Worm (Caenorhabditis elegans) whole organism, mixed stage, embryonic: Measurements from ENCODE around the gene citk-2.

ENCODE experiments used
- ceh-83 ChIP-seq: fragments of 200-800 bp; sonication (Bioruptor generic); optimal IDR thresholded peaks from 2 replicates; lab custom pipeline; 2018; ENCODE audit warnings: mild to moderate bottlenecking, missing genetic modification characterization, missing compliant biosample characterization
- mls-2 ChIP-seq: sonication (generic microtip); optimal IDR thresholded peaks from 2 replicates; lab custom pipeline; 2016; ENCODE audit warnings: mild to moderate bottlenecking, missing genetic modification characterization, moderate library complexity, missing compliant biosample characterization
- nhr-2 ChIP-seq: fragments of 150-350 bp; optimal IDR thresholded peaks from 2 replicates; lab custom pipeline; 2014; ENCODE audit warnings: missing biosample characterization, missing genetic modification characterization
- nhr-237 ChIP-seq: fragments of 150-350 bp; optimal IDR thresholded peaks from 2 replicates; lab custom pipeline; 2014; ENCODE audit warnings: missing biosample characterization, missing genetic modification characterization
- sptf-1 ChIP-seq: sonication (generic microtip); optimal IDR thresholded peaks from 2 replicates; lab custom pipeline; 2017; ENCODE audit warnings: mild to moderate bottlenecking, missing genetic modification characterization, moderate library complexity, missing compliant biosample characterization
- unc-39 ChIP-seq: fragments of 150-350 bp; optimal IDR thresholded peaks from 2 replicates; lab custom pipeline; 2014; ENCODE audit warnings: missing biosample characterization, missing genetic modification characterization
- unc-62 ChIP-seq: fragments of 150-350 bp; optimal IDR thresholded peaks from 2 replicates; lab custom pipeline; 2014; ENCODE audit warnings: missing biosample characterization, missing genetic modification reagents, missing genetic modification characterization
- zip-8 ChIP-seq: fragments of 150-350 bp; optimal IDR thresholded peaks from 2 replicates; lab custom pipeline; 2014; ENCODE audit warnings: missing biosample characterization, missing genetic modification characterization

DNA sequence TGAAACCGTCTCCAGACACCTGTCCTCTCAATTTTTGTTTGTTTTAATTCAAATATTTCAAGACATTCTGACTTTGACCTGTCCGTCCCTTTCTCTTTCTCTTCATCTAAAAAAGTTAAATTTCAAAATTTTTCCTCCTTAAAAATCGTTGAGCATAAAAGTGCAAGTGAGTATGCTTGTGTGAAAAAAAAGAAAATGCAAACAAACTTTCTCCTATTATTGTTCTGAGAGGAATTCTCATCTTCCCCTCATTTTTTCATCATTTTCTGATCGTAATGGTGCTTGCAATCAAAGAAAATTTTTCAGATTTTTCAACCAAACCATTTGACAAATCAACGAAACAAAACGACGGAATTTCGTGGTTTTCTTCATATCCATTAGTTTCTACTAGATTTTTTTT is 30.5 kb upstream of the citk-2 start, which contains the start of gene shc-2:
- no peak for TF ChIP-seq nhr-237
- TF ChIP-seq unc-39 (tag; lab: Kevin White, UChicago): no peak
- no peak for TF ChIP-seq ceh-83 (GFP tag; lab: Kevin White, UChicago)
- no peak for TF ChIP-seq mls-2 (tag; lab: Kevin White, UChicago)
- TF ChIP-seq zip-8 (tag; lab: Kevin White, UChicago): no peak
- TF ChIP-seq unc-62 (GFP tag; lab: Kevin White, UChicago): no peak
- TF ChIP-seq nhr-2 (tag; lab: Kevin White, UChicago): no peak
- TF ChIP-seq sptf-1: no peak
